Worm (Caenorhabditis elegans): ENCODE results near the gene Y38F1A.1.
A peak's percentile ranks its signal among the peaks of the same experiment; 100 is the strongest.

The Y38F1A.1 gene

ce11 chrII:12996249-12996648 lies 41.7 kb upstream of the Y38F1A.1 start, which contains the start of gene hphd-1:
TSS of gene hphd-1 (minus strand) at chrII:12996571.
- peak in 2 of 3 experiments; percentile 4 to 14 for TF ChIP-seq dpl-1 (GFP tag; optimal IDR thresholded peaks at IDR 0.05)
- TF ChIP-seq mef-2 (tag; optimal IDR thresholded peaks at IDR 0.05) = no peak
- TF ChIP-seq nhr-237 (tag; optimal IDR thresholded peaks at IDR 0.05) = no peak
- TF ChIP-seq mep-1 (tag; optimal IDR thresholded peaks at IDR 0.05) = peak; percentile 53
- no peak for TF ChIP-seq jun-1 (tag; optimal IDR thresholded peaks at IDR 0.05)
- TF ChIP-seq Y116A8C.19 (tag; optimal IDR thresholded peaks at IDR 0.05; ENCODE audit: borderline replicate concordance) = no peak
- no peak for TF ChIP-seq lin-39 (tag; optimal IDR thresholded peaks at IDR 0.05)
- TF ChIP-seq lsy-2 (tag; optimal IDR thresholded peaks at IDR 0.05) = peak; percentile 12 to 47
- TF ChIP-seq fos-1 (tag; optimal IDR thresholded peaks at IDR 0.05) = no peak
- TF ChIP-seq ama-1 (optimal IDR thresholded peaks at IDR 0.05) = no peak
- TF ChIP-seq nhr-90 (tag; optimal IDR thresholded peaks at IDR 0.05; ENCODE audit: poor library complexity) = peak; percentile 72
- no peak for TF ChIP-seq ceh-82 (tag; optimal IDR thresholded peaks at IDR 0.05)
- no peak for TF ChIP-seq unc-30 (tag; optimal IDR thresholded peaks at IDR 0.05)
- no peak for TF ChIP-seq F16B12.6 (tag; optimal IDR thresholded peaks at IDR 0.05)
- no peak for TF ChIP-seq alr-1 (tag; optimal IDR thresholded peaks at IDR 0.05; ENCODE audit: borderline replicate concordance)
- TF ChIP-seq efl-1 (optimal IDR thresholded peaks at IDR 0.05) = peak; percentile 34
- TF ChIP-seq efl-1 (GFP tag; optimal IDR thresholded peaks at IDR 0.05 in 1 of 2) = no peak
- TF ChIP-seq nhr-11 (tag; optimal IDR thresholded peaks at IDR 0.05) = no peak
- peak in 2 of 6 experiments; percentile 50 to 71 for TF ChIP-seq elt-3 (tag; optimal IDR thresholded peaks at IDR 0.05)
- TF ChIP-seq vab-15 (tag; optimal IDR thresholded peaks at IDR 0.05) = no peak
- no peak for TF ChIP-seq nhr-76 (tag; optimal IDR thresholded peaks at IDR 0.05)
- no peak for TF ChIP-seq skn-1 (tag; optimal IDR thresholded peaks at IDR 0.05)
- no peak for TF ChIP-seq hpl-2 (GFP tag; optimal IDR thresholded peaks at IDR 0.05)
- TF ChIP-seq aly-2 (tag; optimal IDR thresholded peaks at IDR 0.05) = no peak
- TF ChIP-seq ets-5 (GFP tag; IDR thresholded peaks at IDR 0.05) = no peak
- no peak for TF ChIP-seq egl-27 (tag; optimal IDR thresholded peaks at IDR 0.05)
- TF ChIP-seq nhr-20 (tag; optimal IDR thresholded peaks at IDR 0.05) = peak; percentile 73
- no peak for TF ChIP-seq mab-9 (GFP tag; IDR thresholded peaks at IDR 0.05)
- peak; percentile 52 for TF ChIP-seq nhr-47 (tag; optimal IDR thresholded peaks at IDR 0.05)
- TF ChIP-seq ceh-63 (GFP tag; optimal IDR thresholded peaks at IDR 0.05) = no peak
- no peak for TF ChIP-seq hlh-17 (GFP tag; optimal IDR thresholded peaks at IDR 0.05; ENCODE audit: borderline replicate concordance)
- no peak for TF ChIP-seq snpc-4 (tag; optimal IDR thresholded peaks at IDR 0.05)
- TF ChIP-seq sptf-1 (tag; optimal IDR thresholded peaks at IDR 0.05) = no peak
- TF ChIP-seq elt-2 (tag; optimal IDR thresholded peaks at IDR 0.05) = peak; percentile 51
- no peak for TF ChIP-seq C04F5.9 (tag; optimal IDR thresholded peaks at IDR 0.05)
- peak in 1 of 2 experiments; percentile 67 for TF ChIP-seq lin-35 (GFP tag; optimal IDR thresholded peaks at IDR 0.05)
- no peak for TF ChIP-seq nhr-77 (tag; optimal IDR thresholded peaks at IDR 0.05)
- peak; percentile 26 for TF ChIP-seq ztf-4 (tag; optimal IDR thresholded peaks at IDR 0.05)
- TF ChIP-seq unc-62 (GFP tag; optimal IDR thresholded peaks at IDR 0.05) = no peak
- TF ChIP-seq nhr-12 (tag; optimal IDR thresholded peaks at IDR 0.05) = no peak
- TF ChIP-seq ztf-11 (tag; optimal IDR thresholded peaks at IDR 0.05) = no peak
- TF ChIP-seq fkh-8 (tag; optimal IDR thresholded peaks at IDR 0.05) = no peak
- TF ChIP-seq C16A3.4 (tag; optimal IDR thresholded peaks at IDR 0.05) = peak; percentile 60
- TF ChIP-seq nhr-84 (tag; optimal IDR thresholded peaks at IDR 0.05) = no peak
- no peak for TF ChIP-seq sox-4 (tag; optimal IDR thresholded peaks at IDR 0.05)
- TF ChIP-seq nhr-28 (tag; optimal IDR thresholded peaks at IDR 0.05) = no peak
- no peak for TF ChIP-seq unc-98 (GFP tag; IDR thresholded peaks at IDR 0.05)
- TF ChIP-seq tlp-1 (tag; optimal IDR thresholded peaks at IDR 0.05) = no peak
- TF ChIP-seq tbx-2 (tag; optimal IDR thresholded peaks at IDR 0.05) = peak; percentile 26
- TF ChIP-seq egl-13 (tag; optimal IDR thresholded peaks at IDR 0.05) = no peak
- no peak for TF ChIP-seq lin-15B (tag; optimal IDR thresholded peaks at IDR 0.05)
- no peak for TF ChIP-seq zag-1 (tag; optimal IDR thresholded peaks at IDR 0.05)
- no peak for TF ChIP-seq aha-1 (tag; optimal IDR thresholded peaks at IDR 0.05)
- TF ChIP-seq nhr-85 (tag) = peak; percentile 39
- peak; percentile 60 for TF ChIP-seq blmp-1 (tag; optimal IDR thresholded peaks at IDR 0.05)

All from whole organism, L1 larva.